Worm (Caenorhabditis elegans): ENCODE measurements around the gene clec-45.

- TF ChIP-seq mdl-1 (tag; optimal IDR thresholded peaks at IDR 0.05) (no peak), nhr-12 (tag; optimal IDR thresholded peaks at IDR 0.05) (no peak), lin-13 (GFP tag; optimal IDR thresholded peaks at IDR 0.05) (no peak), ceh-16 (tag; optimal IDR thresholded peaks at IDR 0.05) (no peak), ceh-82 (tag; optimal IDR thresholded peaks at IDR 0.05) (no peak), skn-1 (tag; optimal IDR thresholded peaks at IDR 0.05) (no peak), ztf-1 (GFP tag; conservative IDR thresholded peaks at IDR 0.05) (no peak), alr-1 (tag; optimal IDR thresholded peaks at IDR 0.05) (no peak)
These were observed 1.9 kb downstream of the clec-45 start, which contains the start of gene F07C4.10 for ce11 chrV:7639787-7640186.
